Fruit fly (Drosophila melanogaster): ENCODE results near the gene RpS3.

The RpS3 gene

dm6 chr3R:23326292-23326691, 32.3 kb upstream of the RpS3 start (continued):
- TF ChIP-seq CG1621 (tag; optimal IDR thresholded peaks at IDR 0.05) (peak; percentile 98), CG8119 (GFP tag; IDR thresholded peaks at IDR 0.05) (peak; percentile 95), lz (GFP tag; optimal IDR thresholded peaks at IDR 0.05) (peak; percentile 72), Eip93F (GFP tag; optimal IDR thresholded peaks at IDR 0.05) (no peak), Hr39 (GFP tag; optimal IDR thresholded peaks at IDR 0.05) (peak; percentile 55), Eip78C (GFP tag) (peak; percentile 98), cyc (GFP tag; optimal IDR thresholded peaks at IDR 0.05) (peak; percentile 62), Eip75B (GFP tag; optimal IDR thresholded peaks at IDR 0.05) (peak; percentile 94)

- no peak for TF ChIP-seq net (GFP tag; optimal IDR thresholded peaks at IDR 0.05)
- TF ChIP-seq svp (GFP tag) = peak; percentile 27
These were observed 30.9 kb upstream of the RpS3 start for dm6 chr3R:23327707-23328106.

dm6 chr3R:23331280-23331679, 27.3 kb upstream of the RpS3 start:
- peak; percentile 7 for TF ChIP-seq Hr39 (GFP tag; optimal IDR thresholded peaks at IDR 0.05)
- TF ChIP-seq dsx (GFP tag; optimal IDR thresholded peaks at IDR 0.05; ENCODE audit: poor library complexity, severe bottlenecking) = no peak
- peak; percentile 11 for TF ChIP-seq Ets96B (tag; optimal IDR thresholded peaks at IDR 0.05)
- TF ChIP-seq Eip75B (GFP tag; optimal IDR thresholded peaks at IDR 0.05) = no peak
- peak; percentile 30 for TF ChIP-seq achi (GFP tag; optimal IDR thresholded peaks at IDR 0.05)
- TF ChIP-seq Eip93F (GFP tag; optimal IDR thresholded peaks at IDR 0.05) = no peak
- no peak for TF ChIP-seq CG10631 (GFP tag; optimal IDR thresholded peaks at IDR 0.05)
- TF ChIP-seq CG6808 (GFP tag; optimal IDR thresholded peaks at IDR 0.05) = no peak
- peak; percentile 27 for TF ChIP-seq Sox14 (GFP tag; optimal IDR thresholded peaks at IDR 0.05)
- peak; percentile 60 for TF ChIP-seq Met (GFP tag; optimal IDR thresholded peaks at IDR 0.05)
- no peak for TF ChIP-seq CG1621 (tag; optimal IDR thresholded peaks at IDR 0.05)
- TF ChIP-seq topi (GFP tag; optimal IDR thresholded peaks at IDR 0.05) = peak; percentile 55
- no peak for TF ChIP-seq fd85E (GFP tag; optimal IDR thresholded peaks at IDR 0.05)
- TF ChIP-seq net (GFP tag; optimal IDR thresholded peaks at IDR 0.05) = no peak
- TF ChIP-seq fkh (GFP tag; optimal IDR thresholded peaks at IDR 0.05) = peak; percentile 11
- no peak for TF ChIP-seq Gug (GFP tag; IDR thresholded peaks at IDR 0.05)
- no peak for TF ChIP-seq CG6792 (GFP tag; optimal IDR thresholded peaks at IDR 0.05)
- no peak for TF ChIP-seq Blimp-1 (GFP tag; optimal IDR thresholded peaks at IDR 0.05)
- no peak for TF ChIP-seq ss (GFP tag; optimal IDR thresholded peaks at IDR 0.05)
- TF ChIP-seq esn (GFP tag; optimal IDR thresholded peaks at IDR 0.05) = peak; percentile 42
- TF ChIP-seq CG8119 (GFP tag; IDR thresholded peaks at IDR 0.05) = no peak
- TF ChIP-seq CG8319 (GFP tag; optimal IDR thresholded peaks at IDR 0.05) = no peak
- TF ChIP-seq Eip78C (GFP tag) = peak; percentile 79
- no peak for TF ChIP-seq Smox (GFP tag; optimal IDR thresholded peaks at IDR 0.05)
- no peak for TF ChIP-seq CG11902 (GFP tag; optimal IDR thresholded peaks at IDR 0.05)
- peak; percentile 57 for TF ChIP-seq svp (GFP tag)
- TF ChIP-seq CG31627 (GFP tag; optimal IDR thresholded peaks at IDR 0.05) = peak; percentile 11
- TF ChIP-seq salr (GFP tag; optimal IDR thresholded peaks at IDR 0.05) = peak in 1 of 2 experiments; percentile 11
- no peak for TF ChIP-seq CG16779 (tag; optimal IDR thresholded peaks at IDR 0.05)
- TF ChIP-seq CG8632 (GFP tag; optimal IDR thresholded peaks at IDR 0.05) = no peak
- TF ChIP-seq vri (GFP tag; optimal IDR thresholded peaks at IDR 0.05) = no peak
- no peak for TF ChIP-seq dac (GFP tag; optimal IDR thresholded peaks at IDR 0.05)
- no peak for TF ChIP-seq CG34406 (GFP tag; optimal IDR thresholded peaks at IDR 0.05)
- TF ChIP-seq CG32006 (GFP tag; optimal IDR thresholded peaks at IDR 0.05) = peak; percentile 36
- TF ChIP-seq acj6 (GFP tag; optimal IDR thresholded peaks at IDR 0.05) = peak; percentile 46
- no peak for TF ChIP-seq CG6276 (GFP tag; optimal IDR thresholded peaks at IDR 0.05)
- TF ChIP-seq CG4318 (GFP tag; optimal IDR thresholded peaks at IDR 0.05) = no peak
- TF ChIP-seq fd59A (GFP tag; optimal IDR thresholded peaks at IDR 0.05) = no peak
- peak; percentile 34 for TF ChIP-seq cyc (GFP tag; optimal IDR thresholded peaks at IDR 0.05)
- peak; percentile 59 for TF ChIP-seq pdm3 (GFP tag; optimal IDR thresholded peaks at IDR 0.05)
- TF ChIP-seq CG3919 (GFP tag; optimal IDR thresholded peaks at IDR 0.05) = peak; percentile 66
- peak; percentile 7 for TF ChIP-seq Sox102F (GFP tag; optimal IDR thresholded peaks at IDR 0.05)
- no peak for TF ChIP-seq CG11762 (GFP tag; optimal IDR thresholded peaks at IDR 0.05; ENCODE audit: insufficient read depth)
- no peak for TF ChIP-seq Hr38 (GFP tag; optimal IDR thresholded peaks at IDR 0.05)
- no peak for TF ChIP-seq CG11294 (GFP tag; IDR thresholded peaks at IDR 0.05)
- peak; percentile 11 for TF ChIP-seq CG10669 (GFP tag; optimal IDR thresholded peaks at IDR 0.05)
